Worm (Caenorhabditis elegans): Measurements from ENCODE around the gene mai-1.

mai-1 gene

ce11 chrX:3127626-3128142, 11.3 kb upstream of the mai-1 start (continued):
- TF ChIP-seq ceh-48 (tag; optimal IDR thresholded peaks at IDR 0.05): peak; percentile 65
- TF ChIP-seq elt-2 (tag; optimal IDR thresholded peaks at IDR 0.05): peak; percentile 55
- peak; percentile 77 for TF ChIP-seq dmd-4 (tag; optimal IDR thresholded peaks at IDR 0.05; ENCODE audit: borderline replicate concordance)
- TF ChIP-seq pros-1 (tag; optimal IDR thresholded peaks at IDR 0.05): peak; percentile 93
- no peak for TF ChIP-seq pax-1 (tag; optimal IDR thresholded peaks at IDR 0.05)
- peak; percentile 56 for TF ChIP-seq fkh-6 (tag; optimal IDR thresholded peaks at IDR 0.05)
- no peak for TF ChIP-seq ceh-45 (GFP tag; IDR thresholded peaks at IDR 0.05)
- TF ChIP-seq pat-9 (tag; optimal IDR thresholded peaks at IDR 0.05): peak; percentile 62
- TF ChIP-seq lim-6 (tag; optimal IDR thresholded peaks at IDR 0.05): peak; percentile 65
- TF ChIP-seq fax-1 (tag; optimal IDR thresholded peaks at IDR 0.05): peak; percentile 43
- TF ChIP-seq unc-42 (tag; optimal IDR thresholded peaks at IDR 0.05): peak; percentile 94
- TF ChIP-seq ceh-31 (tag; optimal IDR thresholded peaks at IDR 0.05): peak; percentile 99
- peak; percentile 75 for TF ChIP-seq ceh-14 (tag; optimal IDR thresholded peaks at IDR 0.05)
- peak; percentile 52 for TF ChIP-seq ceh-6 (GFP tag; optimal IDR thresholded peaks at IDR 0.05)

ce11 chrX:3126979-3127378, 10.6 kb upstream of the mai-1 start, which contains the start of gene spc-1:
Gene spc-1, minus strand, starts transcription at chrX:3127079.
- TF ChIP-seq ceh-14 (tag; optimal IDR thresholded peaks at IDR 0.05) (no peak), ceh-6 (GFP tag; optimal IDR thresholded peaks at IDR 0.05) (no peak), ets-4 (tag; optimal IDR thresholded peaks at IDR 0.05) (no peak)

DNA sequence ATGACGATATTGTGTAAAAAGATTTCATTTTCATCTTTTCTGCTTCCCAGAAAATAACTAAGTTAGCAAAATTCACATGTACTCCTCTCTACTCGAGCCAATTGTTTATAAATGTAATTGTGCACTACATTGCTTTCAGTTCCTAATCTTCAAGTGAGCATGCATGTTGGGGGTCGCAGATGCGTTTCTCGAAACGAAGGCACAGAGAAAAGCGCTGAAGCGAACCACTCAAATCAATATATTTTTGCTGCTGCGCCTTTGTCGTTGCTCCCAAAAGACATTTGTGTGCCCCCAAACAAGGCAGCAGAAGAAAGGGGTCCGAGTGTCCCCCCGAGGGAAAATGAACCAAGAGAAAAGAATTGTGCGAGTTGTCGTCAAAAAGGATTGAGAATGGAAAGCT, 9.8 kb upstream of the mai-1 start:
- no peak for TF ChIP-seq pqm-1 (tag; optimal IDR thresholded peaks at IDR 0.05)
- TF ChIP-seq ceh-31 (tag; optimal IDR thresholded peaks at IDR 0.05): peak; percentile 61
- TF ChIP-seq tbx-2 (tag; optimal IDR thresholded peaks at IDR 0.05): peak; percentile 6
- TF ChIP-seq nfya-1 (tag; optimal IDR thresholded peaks at IDR 0.05): peak; percentile 19
- peak; percentile 87 for TF ChIP-seq unc-42 (tag; optimal IDR thresholded peaks at IDR 0.05)
- peak; percentile 33 for TF ChIP-seq ceh-14 (tag; optimal IDR thresholded peaks at IDR 0.05)
- no peak for TF ChIP-seq ceh-34 (tag; optimal IDR thresholded peaks at IDR 0.05)
- TF ChIP-seq ztf-16 (tag; optimal IDR thresholded peaks at IDR 0.05): no peak
- no peak for TF ChIP-seq unc-3 (GFP tag; conservative IDR thresholded peaks at IDR 0.05)
- TF ChIP-seq unc-3 (tag; optimal IDR thresholded peaks at IDR 0.05): peak; percentile 20
- TF ChIP-seq ceh-48 (tag; optimal IDR thresholded peaks at IDR 0.05): peak; percentile 70

- TF ChIP-seq hlh-6 (tag; optimal IDR thresholded peaks at IDR 0.05): no peak
- no peak for TF ChIP-seq nfya-1 (tag; optimal IDR thresholded peaks at IDR 0.05)
- TF ChIP-seq nhr-11 (tag; optimal IDR thresholded peaks at IDR 0.05): no peak
- no peak for TF ChIP-seq sox-2 (GFP tag; IDR thresholded peaks at IDR 0.05)
- TF ChIP-seq F13H6.1 (tag; optimal IDR thresholded peaks at IDR 0.05): no peak
- no peak for TF ChIP-seq hlh-30 (tag; optimal IDR thresholded peaks at IDR 0.05; ENCODE audit: insufficient read depth)
- no peak for TF ChIP-seq pag-3 (tag; optimal IDR thresholded peaks at IDR 0.05; ENCODE audit: borderline replicate concordance)
These were observed 3.2 kb upstream of the mai-1 start for ce11 chrX:3119606-3120005.

ce11 chrX:3118596-3119287, 2.4 kb upstream of the mai-1 start:
- TF ChIP-seq C38D4.7 (GFP tag; optimal IDR thresholded peaks at IDR 0.05): no peak
- no peak for TF ChIP-seq pax-1 (tag; optimal IDR thresholded peaks at IDR 0.05)
- TF ChIP-seq unc-55 (GFP tag; optimal IDR thresholded peaks at IDR 0.05): no peak
- no peak for TF ChIP-seq dmd-4 (tag; optimal IDR thresholded peaks at IDR 0.05; ENCODE audit: borderline replicate concordance)
- TF ChIP-seq ttx-3 (tag; optimal IDR thresholded peaks at IDR 0.05): no peak
- TF ChIP-seq odd-2 (tag; optimal IDR thresholded peaks at IDR 0.05): no peak
- no peak for TF ChIP-seq F13H6.1 (tag; optimal IDR thresholded peaks at IDR 0.05)
- no peak for TF ChIP-seq tbx-7 (tag; optimal IDR thresholded peaks at IDR 0.05)
- no peak for TF ChIP-seq pha-2 (tag; optimal IDR thresholded peaks at IDR 0.05)
- TF ChIP-seq ceh-6 (GFP tag; optimal IDR thresholded peaks at IDR 0.05): no peak
